Worm (Caenorhabditis elegans) whole organism, mixed stage, embryonic: ENCODE data around the gene clec-187.

Experiments used
- lsy-2 ChIP-seq: fragments of 150-350 bp; optimal IDR thresholded peaks from 2 replicates; lab custom pipeline; 2014; ENCODE audit warnings: missing biosample characterization, missing genetic modification characterization
- nhr-12 ChIP-seq: fragments of 150-350 bp; optimal IDR thresholded peaks from 2 replicates; lab custom pipeline; 2014; ENCODE audit warnings: missing biosample characterization, missing genetic modification characterization
- nhr-28 ChIP-seq: fragments of 150-350 bp; optimal IDR thresholded peaks from 2 replicates; lab custom pipeline; 2014; ENCODE audit warnings: missing biosample characterization, missing genetic modification characterization
- nhr-76 ChIP-seq: sonication (generic microtip); optimal IDR thresholded peaks from 2 replicates; lab custom pipeline; 2017; ENCODE audit warnings: missing biosample characterization, missing genetic modification characterization
- snpc-4 ChIP-seq: fragments of 150-350 bp; optimal IDR thresholded peaks from 2 replicates; lab custom pipeline; 2014; ENCODE audit warnings: missing biosample characterization, missing genetic modification characterization
- unc-62 ChIP-seq: fragments of 150-350 bp; optimal IDR thresholded peaks from 2 replicates; lab custom pipeline; 2014; ENCODE audit warnings: missing biosample characterization, missing genetic modification reagents, missing genetic modification characterization

DNA sequence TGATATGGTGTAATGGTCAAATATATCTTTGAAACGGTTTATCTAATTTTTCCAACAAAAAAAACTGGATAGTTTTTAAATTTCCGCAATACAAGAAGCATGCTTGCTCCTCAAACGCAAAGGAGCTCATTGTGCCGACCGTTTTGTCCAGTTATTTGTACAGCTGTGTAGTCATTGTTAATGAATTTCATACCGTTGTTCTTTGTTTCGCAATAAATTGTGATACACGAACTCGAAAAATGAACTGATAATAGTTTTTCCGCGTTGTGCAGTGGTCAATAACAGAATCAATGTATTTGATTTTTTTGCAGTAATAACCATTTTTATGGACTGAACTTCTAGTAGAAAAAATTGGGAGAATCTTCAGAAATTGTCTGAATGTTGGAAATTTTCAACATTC is 27.5 kb upstream of the clec-187 start:
- TF ChIP-seq nhr-76 (tag; lab: Kevin White, UChicago) = no peak
- TF ChIP-seq unc-62 (GFP tag; lab: Kevin White, UChicago) = no peak
- TF ChIP-seq nhr-28 (tag; lab: Kevin White, UChicago) = no peak
- TF ChIP-seq snpc-4 (tag; lab: Kevin White, UChicago) = no peak
- TF ChIP-seq lsy-2 = no peak
- TF ChIP-seq nhr-12 (tag; lab: Kevin White, UChicago) = no peak
